Worm (Caenorhabditis elegans): Measurements from ENCODE around the gene nhr-80.

The nhr-80 gene

DNA sequence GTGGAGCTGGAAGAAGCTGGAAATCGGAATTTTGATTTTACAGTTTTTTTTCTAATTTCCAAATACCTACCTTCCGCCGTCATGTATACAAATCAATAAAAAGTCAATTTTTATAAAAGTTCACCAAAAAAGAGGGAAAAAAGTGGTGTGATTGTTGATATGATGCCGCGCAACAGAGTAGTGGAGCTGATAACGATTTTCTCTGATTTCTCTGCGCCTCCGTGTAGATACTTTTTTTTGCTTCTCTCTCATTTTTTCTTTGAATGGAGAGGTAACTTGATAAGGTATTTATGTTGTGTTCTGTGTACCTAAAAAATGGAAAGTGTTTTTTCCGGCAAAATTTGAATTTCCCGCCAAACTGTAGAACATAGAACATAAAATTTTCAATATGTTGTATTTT is at the start of gene nhr-80:
nhr-80 (minus strand) TSS at position 199 of the 400 bp plus-strand sequence.
- no peak for TF ChIP-seq W03F9.2 (tag; optimal IDR thresholded peaks at IDR 0.05)
- TF ChIP-seq dao-5 (tag; optimal IDR thresholded peaks at IDR 0.05): no peak
- TF ChIP-seq him-1 (tag; optimal IDR thresholded peaks at IDR 0.05): no peak

DNA sequence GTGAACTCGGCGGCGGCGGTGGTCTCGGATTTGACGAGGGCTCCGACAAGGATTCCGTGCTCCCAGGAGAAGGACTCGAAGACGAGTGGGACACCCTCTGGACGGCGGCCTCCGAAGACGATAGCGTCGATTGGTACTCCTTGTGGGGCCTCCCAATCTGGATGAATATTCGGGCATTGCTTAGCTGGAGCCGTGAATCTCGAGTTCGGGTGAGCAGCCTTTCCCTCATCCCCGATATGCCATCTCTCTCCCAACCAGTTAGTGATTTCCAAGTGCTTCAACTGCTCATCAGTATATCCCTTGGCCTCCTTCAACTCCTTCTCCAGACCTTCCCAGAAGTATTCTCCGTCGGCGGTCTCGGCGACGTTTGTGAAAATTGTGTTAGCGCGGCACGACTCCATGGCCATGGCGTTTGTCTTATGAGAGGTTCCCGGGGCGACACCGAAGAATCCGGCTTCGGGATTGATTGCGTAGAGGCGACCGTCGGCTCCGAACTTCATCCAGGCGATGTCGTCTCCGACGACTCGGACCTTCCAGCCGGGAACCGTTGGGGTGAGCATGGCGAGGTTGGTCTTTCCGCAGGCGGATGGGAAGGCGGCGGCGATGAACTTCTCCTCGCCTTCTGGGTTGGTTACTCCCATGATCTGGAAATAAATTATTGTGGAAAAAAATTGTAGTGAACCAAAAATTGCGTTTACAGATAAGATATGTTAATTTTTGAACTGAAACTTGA is 49.1 kb upstream of the nhr-80 start:
- TF ChIP-seq him-1 (tag; optimal IDR thresholded peaks at IDR 0.05) (no peak), W03F9.2 (tag; optimal IDR thresholded peaks at IDR 0.05) (no peak), dao-5 (tag; optimal IDR thresholded peaks at IDR 0.05) (no peak)

DNA sequence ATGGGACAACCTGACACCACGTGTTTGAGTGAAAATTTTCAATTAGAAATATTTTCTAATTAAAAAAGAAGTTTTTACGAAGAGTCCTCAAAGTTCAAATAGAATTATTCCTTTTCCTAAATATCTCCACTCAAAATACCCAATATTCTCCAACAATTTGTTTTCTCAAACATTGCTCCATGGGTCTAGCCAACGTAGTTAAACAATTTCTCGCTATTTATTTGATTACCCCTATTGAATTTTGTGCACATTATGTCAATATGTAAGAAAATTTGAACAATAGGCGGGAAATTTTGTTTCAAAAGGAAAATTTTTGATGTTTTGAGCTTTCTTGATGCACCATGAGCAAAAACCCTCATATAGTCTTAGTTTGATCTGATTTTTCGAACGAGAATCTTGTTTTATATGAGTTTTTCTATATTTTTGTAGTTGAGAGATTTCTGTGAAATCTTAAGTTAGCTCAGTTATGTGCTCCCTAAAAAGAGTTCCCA is 47.8 kb upstream of the nhr-80 start:
- no peak for TF ChIP-seq dao-5 (tag; optimal IDR thresholded peaks at IDR 0.05)
- TF ChIP-seq him-1 (tag; optimal IDR thresholded peaks at IDR 0.05): peak; percentile 51

DNA sequence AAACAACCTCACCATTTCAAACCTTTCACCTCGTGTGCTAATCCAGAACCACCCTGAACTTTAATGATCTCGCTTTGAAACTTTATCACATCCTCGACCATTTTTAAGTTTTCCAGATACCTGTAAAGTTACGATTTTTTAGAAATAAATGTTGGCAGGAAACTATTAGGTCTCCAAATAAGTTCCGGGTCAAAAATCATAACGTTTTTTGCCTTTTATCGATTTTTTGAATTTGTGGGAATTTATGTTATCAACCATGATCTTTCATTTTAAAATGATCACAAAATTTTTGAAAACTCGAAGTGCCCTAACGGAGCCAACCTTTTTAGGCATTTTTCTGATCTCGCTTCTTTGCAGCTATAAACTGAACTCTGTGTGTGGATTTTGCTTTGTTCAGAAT is 46.4 kb upstream of the nhr-80 start, which contains the start of gene btb-5:
btb-5 (minus strand) TSS at position 101 of the 400 bp plus-strand sequence.
- TF ChIP-seq dao-5 (tag; optimal IDR thresholded peaks at IDR 0.05): no peak
- no peak for TF ChIP-seq W03F9.2 (tag; optimal IDR thresholded peaks at IDR 0.05)
- no peak for TF ChIP-seq him-1 (tag; optimal IDR thresholded peaks at IDR 0.05)

DNA sequence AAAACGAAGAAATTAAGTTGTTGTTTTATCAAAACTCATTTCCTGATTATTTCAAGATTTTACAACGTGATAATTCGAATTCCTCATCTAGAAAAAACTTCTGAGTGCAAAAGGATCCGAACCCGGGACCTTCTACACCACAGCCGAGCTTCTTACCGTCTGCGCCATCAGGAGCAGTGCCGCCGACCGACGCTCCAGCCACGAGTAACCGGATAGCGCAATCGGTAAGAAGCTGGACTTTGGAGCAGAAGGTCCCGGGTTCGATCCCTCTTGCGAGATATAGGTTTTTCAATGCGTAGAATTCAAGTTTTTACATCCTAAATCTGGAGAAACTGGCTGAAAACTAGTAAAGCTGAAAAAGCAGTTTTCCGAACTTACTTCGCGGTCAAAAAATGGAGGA is 39.0 kb upstream of the nhr-80 start:
- TF ChIP-seq W03F9.2 (tag; optimal IDR thresholded peaks at IDR 0.05) (no peak), dao-5 (tag; optimal IDR thresholded peaks at IDR 0.05) (no peak), him-1 (tag; optimal IDR thresholded peaks at IDR 0.05) (no peak)

DNA sequence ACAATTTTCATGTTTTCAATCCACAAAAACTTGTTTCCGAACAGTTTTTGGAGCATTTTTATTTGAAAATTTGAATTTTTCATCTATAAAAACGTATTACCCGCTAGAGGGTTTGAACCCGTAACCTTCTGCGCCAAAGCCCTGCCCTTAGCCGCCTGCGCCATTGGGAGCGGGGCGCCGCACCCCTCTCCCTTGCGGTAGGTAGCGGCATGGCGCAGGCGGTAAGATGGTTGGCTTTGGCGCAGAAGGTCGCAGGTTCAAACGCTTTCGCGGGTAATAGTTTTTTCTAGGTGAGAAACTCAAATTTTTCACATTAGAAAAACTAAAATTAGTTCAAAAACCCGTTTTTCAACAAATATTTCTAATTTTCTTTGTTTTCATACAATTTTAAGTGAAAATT is 37.0 kb upstream of the nhr-80 start:
- TF ChIP-seq W03F9.2 (tag; optimal IDR thresholded peaks at IDR 0.05): no peak
- no peak for TF ChIP-seq dao-5 (tag; optimal IDR thresholded peaks at IDR 0.05)

DNA sequence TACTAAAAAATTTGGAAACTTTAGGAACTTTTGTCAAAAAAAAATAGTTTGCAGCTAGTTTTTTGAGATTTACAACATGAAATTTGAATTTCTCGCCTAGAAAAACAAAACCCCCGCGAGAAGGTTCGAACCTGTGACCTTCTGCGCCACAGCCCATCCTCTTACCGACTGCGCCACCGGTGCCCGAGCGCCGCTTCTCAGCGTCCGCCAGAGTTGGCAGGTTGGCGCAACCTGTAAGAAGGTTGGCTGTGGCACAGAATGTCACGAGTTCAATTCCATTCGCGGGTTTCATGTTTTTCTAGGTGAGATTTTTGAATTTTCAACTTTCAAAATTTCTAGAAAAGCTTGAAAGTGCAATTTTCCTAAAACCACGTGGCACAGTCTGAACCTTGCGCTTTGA is 35.7 kb upstream of the nhr-80 start:
- TF ChIP-seq him-1 (tag; optimal IDR thresholded peaks at IDR 0.05): no peak
- TF ChIP-seq dao-5 (tag; optimal IDR thresholded peaks at IDR 0.05): no peak
- TF ChIP-seq W03F9.2 (tag; optimal IDR thresholded peaks at IDR 0.05): no peak

DNA sequence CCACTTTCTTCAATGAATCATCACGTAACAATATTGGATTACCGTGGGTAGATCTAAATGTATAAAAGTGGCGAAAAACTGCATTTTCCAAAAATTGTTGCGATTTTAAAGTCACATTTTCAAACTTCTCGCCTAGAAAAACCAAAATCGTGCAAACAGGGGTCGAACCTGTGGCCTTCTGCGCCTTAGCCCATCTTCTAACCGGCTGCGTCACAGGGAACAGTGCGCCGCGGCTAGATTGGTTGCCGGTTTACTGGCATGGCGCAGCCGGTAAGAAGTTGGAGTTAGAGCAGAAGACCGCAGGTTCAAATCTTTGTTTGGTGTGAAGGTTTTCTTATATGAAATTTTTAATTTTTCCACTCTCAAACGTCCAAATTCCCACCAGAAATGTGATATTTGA is 34.4 kb upstream of the nhr-80 start:
- TF ChIP-seq dao-5 (tag; optimal IDR thresholded peaks at IDR 0.05): no peak
- TF ChIP-seq W03F9.2 (tag; optimal IDR thresholded peaks at IDR 0.05): no peak
- TF ChIP-seq him-1 (tag; optimal IDR thresholded peaks at IDR 0.05): no peak

DNA sequence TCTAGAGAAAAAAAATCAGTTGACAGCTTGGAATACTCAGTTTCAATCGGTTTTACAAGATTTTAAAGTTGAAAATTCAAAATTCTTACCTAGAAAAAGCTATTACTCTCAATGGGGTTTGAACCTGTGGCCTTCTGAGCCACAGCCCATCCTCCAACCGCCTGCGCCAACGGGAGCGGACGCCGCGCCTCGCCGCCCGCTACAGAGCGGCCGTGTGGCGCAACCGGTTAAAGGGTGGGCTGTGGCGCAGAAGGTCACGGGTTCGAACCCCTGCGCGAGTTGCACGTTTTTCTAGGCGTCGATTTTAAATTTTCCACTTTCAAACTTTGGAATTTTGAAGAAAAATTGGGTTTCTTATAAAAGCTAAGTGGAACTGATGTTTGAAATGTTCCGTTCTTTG is 33.7 kb upstream of the nhr-80 start:
- TF ChIP-seq dao-5 (tag; optimal IDR thresholded peaks at IDR 0.05) (no peak), him-1 (tag; optimal IDR thresholded peaks at IDR 0.05) (no peak), W03F9.2 (tag; optimal IDR thresholded peaks at IDR 0.05) (no peak)

DNA sequence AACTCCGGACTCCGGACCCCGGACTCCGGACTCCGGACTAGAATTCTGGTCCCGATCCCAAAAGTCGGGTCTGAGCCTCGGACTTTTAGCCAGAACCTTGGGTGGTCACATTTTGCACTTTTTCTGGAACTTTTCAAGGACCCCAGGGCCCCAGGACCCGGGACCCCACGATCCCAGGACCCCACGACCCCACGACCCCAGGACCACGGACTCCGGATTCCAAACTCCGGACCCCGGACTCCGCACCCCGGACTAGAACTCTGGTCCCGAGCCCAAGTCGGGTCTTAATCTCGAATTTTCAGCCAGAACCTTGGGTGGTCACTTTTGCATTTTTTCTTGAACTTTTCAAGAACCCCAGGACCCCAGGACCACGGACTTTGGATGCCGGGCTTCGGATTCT is 28.1 kb upstream of the nhr-80 start:
- no peak for TF ChIP-seq dao-5 (tag; optimal IDR thresholded peaks at IDR 0.05)
- TF ChIP-seq him-1 (tag; optimal IDR thresholded peaks at IDR 0.05): no peak

DNA sequence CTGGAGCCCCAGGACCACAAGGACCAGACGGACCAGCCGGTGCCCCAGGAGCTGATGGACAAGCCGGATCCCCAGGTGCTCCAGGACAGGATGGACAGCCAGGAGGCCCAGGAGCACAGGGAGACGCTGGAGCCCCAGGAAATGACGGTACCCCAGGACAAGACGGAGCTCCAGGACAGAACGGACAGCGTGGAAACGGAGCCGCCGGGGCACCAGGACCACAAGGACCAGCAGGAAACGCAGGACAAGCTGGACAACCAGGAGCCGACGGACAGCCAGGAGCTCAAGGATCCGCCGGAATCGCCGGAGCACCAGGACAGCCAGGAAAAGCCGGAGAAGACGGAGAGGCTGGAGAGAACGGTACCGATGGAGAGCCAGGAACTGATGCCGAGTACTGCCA is 26.8 kb upstream of the nhr-80 start:
- TF ChIP-seq W03F9.2 (tag; optimal IDR thresholded peaks at IDR 0.05) (no peak), him-1 (tag; optimal IDR thresholded peaks at IDR 0.05) (no peak), dao-5 (tag; optimal IDR thresholded peaks at IDR 0.05) (no peak)

DNA sequence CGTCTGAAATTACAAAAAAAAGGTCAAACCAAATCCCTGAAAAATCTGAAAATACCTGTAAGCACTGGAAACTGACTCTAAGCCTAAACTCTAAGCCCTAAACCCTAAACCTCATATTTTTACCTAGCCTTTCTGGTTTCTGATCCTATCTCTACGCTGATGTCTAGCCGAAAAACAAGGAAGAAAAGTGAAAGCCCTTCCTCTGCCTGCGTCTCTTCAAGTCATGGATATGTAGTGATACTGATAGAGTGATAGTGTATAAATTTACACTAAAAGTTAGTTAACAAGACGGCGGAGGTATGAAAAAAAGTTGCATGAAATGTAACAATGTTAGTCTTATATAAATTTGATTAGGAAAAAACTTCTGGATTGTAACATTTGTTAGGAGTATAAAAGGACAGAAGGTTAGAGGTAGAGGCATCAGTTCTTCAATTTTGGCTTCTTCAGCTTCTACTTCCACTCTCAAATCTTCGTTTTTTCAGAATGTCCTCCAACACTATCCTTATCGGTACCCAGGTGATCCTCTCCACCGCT is 26.0 kb upstream of the nhr-80 start, which contains the start of gene col-88:
col-88 (plus strand) TSS at position 484 of the 534 bp plus-strand sequence.
- TF ChIP-seq him-1 (tag; optimal IDR thresholded peaks at IDR 0.05) (no peak), dao-5 (tag; optimal IDR thresholded peaks at IDR 0.05) (no peak), W03F9.2 (tag; optimal IDR thresholded peaks at IDR 0.05) (no peak)

DNA sequence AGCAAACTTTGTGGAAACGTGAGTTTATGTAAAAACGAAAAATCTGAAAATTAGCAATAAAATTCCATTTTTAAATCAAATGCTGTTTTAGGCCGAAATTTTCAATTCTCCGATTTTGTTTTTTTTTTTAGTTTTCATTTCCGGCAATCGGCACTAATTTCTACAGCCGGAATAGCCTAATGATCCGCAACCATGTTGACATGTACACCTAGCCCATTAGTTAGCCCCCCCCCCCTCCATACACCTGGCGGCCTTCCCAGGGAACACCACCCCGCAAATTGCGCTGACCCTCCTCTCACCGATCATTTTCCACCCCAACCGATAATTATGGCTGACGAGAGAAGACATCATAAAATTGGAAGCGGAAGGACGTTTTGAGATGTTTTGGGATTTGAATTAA is 24.8 kb upstream of the nhr-80 start:
- TF ChIP-seq him-1 (tag; optimal IDR thresholded peaks at IDR 0.05) (no peak), W03F9.2 (tag; optimal IDR thresholded peaks at IDR 0.05) (no peak), dao-5 (tag; optimal IDR thresholded peaks at IDR 0.05) (no peak)

DNA sequence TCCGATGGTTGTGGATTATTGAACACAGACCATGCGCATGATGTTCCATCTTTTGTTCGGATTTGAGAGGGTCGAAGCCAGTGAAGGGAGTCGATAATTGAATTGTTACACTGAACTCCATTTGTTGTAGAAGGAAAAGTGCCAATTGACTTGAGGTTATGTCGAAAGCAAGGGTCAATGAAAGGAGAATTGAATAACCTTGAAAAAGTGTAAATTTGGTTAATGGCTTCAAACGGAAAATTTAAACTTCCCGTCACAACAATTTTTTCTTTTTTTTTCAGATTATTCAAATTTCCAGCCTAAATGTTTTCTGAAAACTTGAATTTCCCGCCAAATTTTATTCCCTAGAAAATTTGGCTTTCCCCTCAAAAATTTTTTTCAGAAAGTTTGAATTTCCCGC is 23.4 kb upstream of the nhr-80 start, which contains the start of gene clp-10:
clp-10 (minus strand) TSS at position 101 of the 400 bp plus-strand sequence.
- TF ChIP-seq W03F9.2 (tag; optimal IDR thresholded peaks at IDR 0.05) (no peak), dao-5 (tag; optimal IDR thresholded peaks at IDR 0.05) (no peak), him-1 (tag; optimal IDR thresholded peaks at IDR 0.05) (no peak)

DNA sequence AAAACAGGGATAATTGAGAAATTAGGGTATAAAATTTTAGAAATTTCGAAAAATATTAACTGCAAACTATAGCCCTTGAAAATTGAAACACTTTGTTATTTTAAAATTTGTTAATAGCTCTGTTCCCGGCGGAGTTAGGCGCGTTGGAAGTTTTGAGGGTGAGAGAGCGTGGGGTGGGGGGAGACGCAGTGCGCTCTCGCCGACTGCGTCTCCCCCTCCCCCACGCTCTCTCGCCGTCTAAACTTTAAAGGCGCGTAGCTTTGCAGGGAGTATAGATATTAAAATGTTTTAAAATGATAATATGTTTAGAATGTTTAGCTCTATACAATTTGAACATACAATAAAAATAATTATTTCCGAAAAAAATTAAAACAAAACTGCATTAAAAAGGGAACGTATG is 18.6 kb upstream of the nhr-80 start:
- TF ChIP-seq dao-5 (tag; optimal IDR thresholded peaks at IDR 0.05): no peak
- no peak for TF ChIP-seq him-1 (tag; optimal IDR thresholded peaks at IDR 0.05)
- TF ChIP-seq W03F9.2 (tag; optimal IDR thresholded peaks at IDR 0.05): no peak

Data from whole organism, L4/young adult.